Worm (Caenorhabditis elegans) whole organism, L1 larva: Measurements from ENCODE around the gene frpr-17.

Source experiments
- C04F5.9 ChIP-seq: sonication (generic microtip); optimal IDR thresholded peaks from 2 replicates; lab custom pipeline; 2016; ENCODE audit warnings: missing genetic modification characterization, missing compliant biosample characterization
- C16A3.4 ChIP-seq: fragments of 150-350 bp; optimal IDR thresholded peaks from 2 replicates; lab custom pipeline; 2014; ENCODE audit warnings: missing biosample characterization, missing genetic modification characterization
- F16B12.6 ChIP-seq: fragments of 150-350 bp; optimal IDR thresholded peaks from 2 replicates; lab custom pipeline; 2014; ENCODE audit warnings: missing biosample characterization, missing genetic modification characterization
- Y116A8C.19 ChIP-seq: sonication (generic microtip); optimal IDR thresholded peaks from 2 replicates; lab custom pipeline; 2016; ENCODE audit warnings: missing compliant biosample characterization, missing genetic modification characterization, borderline replicate concordance
- alr-1 ChIP-seq: fragments of 200-800 bp; sonication (Bioruptor generic); optimal IDR thresholded peaks from 2 replicates; lab custom pipeline; 2018; ENCODE audit warnings: borderline replicate concordance, mild to moderate bottlenecking, missing genetic modification characterization, missing compliant biosample characterization
- ceh-82 ChIP-seq, 3 experiments: fragments of 150-350 bp in 1 of 3; sonication (generic microtip) in 2 of 3; optimal IDR thresholded peaks; 2 replicates each; lab custom pipeline; 2014 to 2017; ENCODE audit warnings: missing biosample characterization in 3 of 3, missing genetic modification characterization in 3 of 3
- ces-1 ChIP-seq: fragments of 150-350 bp; optimal IDR thresholded peaks from 2 replicates; lab custom pipeline; 2014; ENCODE audit warnings: missing biosample characterization, missing genetic modification reagents, missing genetic modification characterization
- dpl-1 ChIP-seq, 3 experiments: fragments of 150-350 bp in 2 of 3; sonication (generic microtip) in 1 of 3; optimal IDR thresholded peaks; 2 replicates each; lab custom pipeline; 2014 to 2017; ENCODE audit warnings: missing biosample characterization in 3 of 3, missing genetic modification characterization in 3 of 3, missing genetic modification reagents in 3 of 3
- dsc-1 ChIP-seq: sonication (generic microtip); optimal IDR thresholded peaks from 2 replicates; lab custom pipeline; 2016; ENCODE audit warnings: mild to moderate bottlenecking, missing genetic modification characterization, missing compliant biosample characterization
- efl-1 ChIP-seq, 4 experiments: fragments of 150-350 bp; optimal IDR thresholded peaks in 3 of 4; peaks in 1 of 4; 1 replicate in 1 of 4; 2 replicates in 3 of 4; lab custom pipeline; 2014; ENCODE audit warnings: missing biosample characterization in 2 of 4, missing genetic modification characterization in 2 of 4, missing genetic modification reagents in 2 of 4
- efl-3 ChIP-seq: fragments of 200-800 bp; sonication (Bioruptor generic); optimal IDR thresholded peaks from 2 replicates; lab custom pipeline; 2018; ENCODE audit warnings: mild to moderate bottlenecking, missing genetic modification characterization, missing compliant biosample characterization
- egl-13 ChIP-seq: sonication (generic microtip); optimal IDR thresholded peaks from 2 replicates; lab custom pipeline; 2016; ENCODE audit warnings: missing genotype, missing genetic modification reagents, missing genetic modification characterization, missing compliant biosample characterization
- elt-2 ChIP-seq: sonication (generic microtip); optimal IDR thresholded peaks from 2 replicates; lab custom pipeline; 2016; ENCODE audit warnings: missing genetic modification characterization, mild to moderate bottlenecking, inconsistent platforms, missing compliant biosample characterization, missing genetic modification reagents
- ets-5 ChIP-seq: fragments of 200-800 bp; sonication (Bioruptor generic); IDR thresholded peaks from 2 replicates; pipeline ENCODE4 v1.3.6; 2022; ENCODE audit warnings: missing genetic modification characterization, missing compliant biosample characterization
- fkh-4 ChIP-seq: sonication (generic microtip); optimal IDR thresholded peaks from 2 replicates; lab custom pipeline; 2016; ENCODE audit warnings: missing compliant biosample characterization, missing genetic modification characterization, borderline replicate concordance
- fkh-8 ChIP-seq: sonication (generic microtip); optimal IDR thresholded peaks from 2 replicates; lab custom pipeline; 2016; ENCODE audit warnings: mild to moderate bottlenecking, missing genetic modification characterization, missing compliant biosample characterization
- fos-1 ChIP-seq: fragments of 150-350 bp; optimal IDR thresholded peaks from 2 replicates; lab custom pipeline; 2014; ENCODE audit warnings: missing biosample characterization, missing genetic modification characterization
- hlh-17 ChIP-seq: fragments of 200-800 bp; sonication (Bioruptor generic); optimal IDR thresholded peaks from 2 replicates; lab custom pipeline; 2018; ENCODE audit warnings: missing genetic modification characterization, mild to moderate bottlenecking, missing compliant biosample characterization, moderate library complexity, borderline replicate concordance
- hlh-4 ChIP-seq: sonication (generic microtip); optimal IDR thresholded peaks from 2 replicates; lab custom pipeline; 2016; ENCODE audit warnings: mild to moderate bottlenecking, missing genetic modification characterization, missing compliant biosample characterization
- hpl-2 ChIP-seq: fragments of 150-350 bp; optimal IDR thresholded peaks from 2 replicates; lab custom pipeline; 2014; ENCODE audit warnings: missing biosample characterization, missing genetic modification reagents, missing genetic modification characterization
- jun-1 ChIP-seq: fragments of 150-350 bp; optimal IDR thresholded peaks from 2 replicates; lab custom pipeline; 2014; ENCODE audit warnings: missing biosample characterization, missing genetic modification reagents, missing genetic modification characterization
- lin-14 ChIP-seq: fragments of 200-800 bp; sonication (Bioruptor generic); optimal IDR thresholded peaks from 2 replicates; lab custom pipeline; 2018; ENCODE audit warnings: mild to moderate bottlenecking, missing genetic modification characterization, moderate library complexity, missing compliant biosample characterization
- lin-15B ChIP-seq: fragments of 150-350 bp; sonication (generic microtip); optimal IDR thresholded peaks from 3 replicates; lab custom pipeline; 2014; ENCODE audit warnings: missing biosample characterization, missing genetic modification characterization
- lir-3 ChIP-seq: sonication (generic microtip); optimal IDR thresholded peaks from 2 replicates; lab custom pipeline; 2016; ENCODE audit warnings: mild to moderate bottlenecking, missing genetic modification characterization, moderate library complexity, missing compliant biosample characterization; ENCODE audit not compliant: poor library complexity
- mdl-1 ChIP-seq, 2 experiments: fragments of 150-350 bp; optimal IDR thresholded peaks; 2 replicates each; lab custom pipeline; 2014 to 2017; ENCODE audit warnings: missing biosample characterization in 2 of 2, missing genetic modification characterization in 2 of 2, inconsistent platforms in 1 of 2
- mef-2 ChIP-seq: fragments of 150-350 bp; optimal IDR thresholded peaks from 2 replicates; lab custom pipeline; 2014; ENCODE audit warnings: missing biosample characterization, missing genetic modification characterization
- nhr-11 ChIP-seq: fragments of 150-350 bp; optimal IDR thresholded peaks from 2 replicates; lab custom pipeline; 2014; ENCODE audit warnings: missing biosample characterization, missing genetic modification characterization
- nhr-12 ChIP-seq: sonication (generic microtip); optimal IDR thresholded peaks from 2 replicates; lab custom pipeline; 2017; ENCODE audit warnings: missing biosample characterization, missing genetic modification characterization
- nhr-19 ChIP-seq: fragments of 200-800 bp; sonication (Bioruptor generic); conservative IDR thresholded peaks from 2 replicates; pipeline ENCODE4 v1.3.6; 2022; ENCODE audit warnings: missing genetic modification characterization, missing compliant biosample characterization
- nhr-20 ChIP-seq: sonication (generic microtip); optimal IDR thresholded peaks from 2 replicates; lab custom pipeline; 2016; ENCODE audit warnings: mild to moderate bottlenecking, missing genetic modification characterization, missing compliant biosample characterization
- nhr-237 ChIP-seq: fragments of 150-350 bp; optimal IDR thresholded peaks from 2 replicates; lab custom pipeline; 2014; ENCODE audit warnings: missing biosample characterization, missing genetic modification characterization
- nhr-28 ChIP-seq: fragments of 150-350 bp; optimal IDR thresholded peaks from 2 replicates; lab custom pipeline; 2014; ENCODE audit warnings: missing biosample characterization, missing genetic modification characterization
- nhr-47 ChIP-seq: sonication (generic microtip); optimal IDR thresholded peaks from 2 replicates; lab custom pipeline; 2016; ENCODE audit warnings: mild to moderate bottlenecking, missing genetic modification characterization, moderate library complexity, missing compliant biosample characterization
- nhr-77 ChIP-seq: fragments of 150-350 bp; optimal IDR thresholded peaks from 2 replicates; lab custom pipeline; 2014; ENCODE audit warnings: missing biosample characterization, missing genetic modification characterization
- nhr-90 ChIP-seq: sonication (generic microtip); optimal IDR thresholded peaks from 2 replicates; lab custom pipeline; 2016; ENCODE audit warnings: mild to moderate bottlenecking, missing genetic modification characterization, missing compliant biosample characterization; ENCODE audit not compliant: poor library complexity
- pax-3 ChIP-seq: fragments of 200-800 bp; sonication (Bioruptor generic); optimal IDR thresholded peaks from 2 replicates; lab custom pipeline; 2018; ENCODE audit warnings: mild to moderate bottlenecking, missing genetic modification characterization, moderate library complexity, missing compliant biosample characterization
- sox-4 ChIP-seq: sonication (generic microtip); optimal IDR thresholded peaks from 2 replicates; lab custom pipeline; 2016; ENCODE audit warnings: missing genetic modification characterization, missing compliant biosample characterization
- sup-37 ChIP-seq: fragments of 200-800 bp; sonication (Bioruptor generic); optimal IDR thresholded peaks from 2 replicates; lab custom pipeline; 2018; ENCODE audit warnings: mild to moderate bottlenecking, missing genetic modification characterization, missing compliant biosample characterization
- swsn-7 ChIP-seq: sonication (generic microtip); optimal IDR thresholded peaks from 2 replicates; lab custom pipeline; 2016; ENCODE audit warnings: missing genetic modification characterization, missing compliant biosample characterization
- tlp-1 ChIP-seq: fragments of 150-350 bp; optimal IDR thresholded peaks from 2 replicates; lab custom pipeline; 2014; ENCODE audit warnings: missing biosample characterization, missing genetic modification characterization
- unc-30 ChIP-seq: sonication (generic microtip); optimal IDR thresholded peaks from 2 replicates; lab custom pipeline; 2017; ENCODE audit warnings: missing biosample characterization, missing genetic modification characterization
- vab-15 ChIP-seq: sonication (generic microtip); optimal IDR thresholded peaks from 2 replicates; lab custom pipeline; 2017; ENCODE audit warnings: missing genotype, mild to moderate bottlenecking, missing genetic modification characterization, missing compliant biosample characterization
- zip-4 ChIP-seq: fragments of 200-800 bp; sonication (Bioruptor generic); optimal IDR thresholded peaks from 2 replicates; lab custom pipeline; 2018; ENCODE audit warnings: mild to moderate bottlenecking, missing genetic modification characterization, moderate library complexity, missing compliant biosample characterization
- ztf-4 ChIP-seq: fragments of 150-350 bp; optimal IDR thresholded peaks from 2 replicates; lab custom pipeline; 2014; ENCODE audit warnings: missing biosample characterization, missing genetic modification characterization

The frpr-17 gene

DNA sequence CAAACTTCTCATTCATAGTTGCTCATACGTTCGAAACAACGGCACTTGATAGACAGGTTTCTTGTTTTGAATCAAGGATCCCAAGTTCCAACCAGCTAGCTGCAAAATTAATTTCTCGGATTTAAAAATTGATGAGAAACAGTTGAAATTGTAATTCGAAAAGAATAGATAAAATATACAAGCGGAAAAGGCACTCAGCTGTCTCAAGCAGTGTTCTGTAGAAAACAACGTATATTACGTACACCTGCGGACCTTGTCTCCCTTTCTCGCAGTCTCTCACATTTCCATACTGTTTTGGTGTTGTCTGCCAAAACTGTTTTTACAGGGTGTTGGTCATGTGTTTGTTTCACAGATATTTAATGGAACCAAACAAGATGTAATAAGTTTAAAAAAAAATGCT lies 9.7 kb downstream of the frpr-17 start, which contains the start of gene F23D12.10:
Gene F23D12.10, minus strand, starts transcription at position 101 of the 400 bp plus-strand sequence.
- no peak for TF ChIP-seq vab-15 (tag; lab: Kevin White, UChicago)
- TF ChIP-seq fos-1 (tag; lab: Kevin White, UChicago): no peak
- TF ChIP-seq efl-3 (GFP tag; lab: Kevin White, UChicago): no peak
- no peak for TF ChIP-seq zip-4 (GFP tag; lab: Kevin White, UChicago)
- no peak for TF ChIP-seq efl-1 (optimal IDR thresholded peaks at IDR 0.05; lab: Kevin White, UChicago)
- TF ChIP-seq efl-1 (GFP tag; optimal IDR thresholded peaks at IDR 0.05 in 1 of 2; lab: Kevin White, UChicago): no peak
- TF ChIP-seq lin-14 (GFP tag; lab: Kevin White, UChicago): no peak
- TF ChIP-seq jun-1 (tag; lab: Kevin White, UChicago): no peak
- no peak for TF ChIP-seq ets-5
- no peak for TF ChIP-seq hpl-2 (GFP tag; lab: Kevin White, UChicago)
- TF ChIP-seq nhr-20 (tag; lab: Kevin White, UChicago): no peak
- TF ChIP-seq Y116A8C.19 (tag; lab: Kevin White, UChicago): no peak
- no peak for TF ChIP-seq fkh-4 (tag; lab: Kevin White, UChicago)
- TF ChIP-seq egl-13: no peak
- TF ChIP-seq nhr-19 (GFP tag; lab: Robert Waterston, UW): no peak
- TF ChIP-seq dpl-1 (GFP tag; optimal IDR thresholded peaks at IDR 0.05; lab: Kevin White, UChicago): no peak
- TF ChIP-seq nhr-77 (tag; lab: Kevin White, UChicago): no peak
- no peak for TF ChIP-seq nhr-11 (tag; lab: Kevin White, UChicago)
- no peak for TF ChIP-seq pax-3 (tag; lab: Kevin White, UChicago)
- TF ChIP-seq, all 84 proteins: peak for 0

DNA sequence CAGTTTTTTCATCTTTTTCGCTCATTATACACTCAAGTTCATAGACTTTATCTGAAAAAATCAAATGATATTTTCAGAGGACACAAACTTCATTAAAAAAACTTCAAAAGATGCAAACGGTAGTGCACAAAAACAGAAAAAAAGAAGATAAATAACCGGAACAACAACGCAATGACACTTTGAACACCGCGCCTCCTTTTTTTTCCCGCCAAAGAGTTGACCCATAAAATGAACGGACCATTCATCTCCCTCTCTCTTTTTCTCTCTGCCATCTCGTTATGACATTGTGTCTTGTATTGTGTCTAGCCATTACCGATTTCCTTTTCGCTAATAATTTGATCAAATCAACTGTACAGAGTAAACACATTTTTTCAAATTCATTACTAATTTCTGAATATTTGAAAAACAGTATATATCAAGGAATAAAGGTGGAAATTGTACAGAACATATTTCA lies 15.6 kb downstream of the frpr-17 start, which contains the start of gene F23D12.2:
Gene F23D12.2, minus strand, starts transcription at position 51 of the 454 bp plus-strand sequence.
- TF ChIP-seq alr-1 (tag; lab: Kevin White, UChicago) (no peak), nhr-237 (no peak), nhr-28 (tag; lab: Kevin White, UChicago) (no peak), ceh-82 (tag; optimal IDR thresholded peaks at IDR 0.05; lab: Kevin White, UChicago) (no peak), pax-3 (tag; lab: Kevin White, UChicago) (no peak), hlh-17 (GFP tag; lab: Kevin White, UChicago) (no peak), ces-1 (GFP tag; lab: Kevin White, UChicago) (no peak), F16B12.6 (no peak)
- TF ChIP-seq, all 84 proteins: peak for 0

DNA sequence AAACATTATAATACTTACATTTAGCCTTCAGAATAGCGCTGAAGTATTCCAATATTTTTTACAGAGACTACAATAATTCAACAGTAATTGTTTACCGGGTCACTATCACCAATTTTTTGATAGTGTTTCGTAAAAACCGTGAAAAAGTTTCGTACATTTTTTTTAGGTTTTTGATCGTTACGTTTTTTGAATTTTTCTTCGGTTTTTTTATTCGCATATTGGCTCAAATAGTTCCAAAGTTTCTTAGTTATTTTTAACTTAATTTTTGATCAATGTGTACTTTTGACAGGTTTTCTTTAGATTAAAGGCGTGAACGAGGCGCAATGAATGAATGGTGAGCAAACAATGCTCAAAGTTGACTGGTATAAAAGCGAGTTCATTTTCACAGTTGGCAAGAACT lies 17.2 kb downstream of the frpr-17 start, which contains the start of gene fipr-3:
Gene fipr-3, plus strand, starts transcription at position 301 of the 400 bp plus-strand sequence.
- no peak for TF ChIP-seq hlh-17 (GFP tag; lab: Kevin White, UChicago)
- no peak for TF ChIP-seq elt-2 (tag; lab: Kevin White, UChicago)
- TF ChIP-seq sup-37 (GFP tag; lab: Kevin White, UChicago): no peak
- TF ChIP-seq pax-3 (tag; lab: Kevin White, UChicago): no peak
- no peak for TF ChIP-seq C04F5.9 (tag; lab: Kevin White, UChicago)
- TF ChIP-seq nhr-19 (GFP tag; lab: Robert Waterston, UW): no peak
- no peak for TF ChIP-seq dpl-1 (GFP tag; optimal IDR thresholded peaks at IDR 0.05; lab: Kevin White, UChicago)
- TF ChIP-seq nhr-12 (tag; lab: Kevin White, UChicago): no peak
- no peak for TF ChIP-seq lin-14 (GFP tag; lab: Kevin White, UChicago)
- TF ChIP-seq sox-4 (tag; lab: Kevin White, UChicago): no peak
- no peak for TF ChIP-seq C16A3.4 (tag; lab: Kevin White, UChicago)
- no peak for TF ChIP-seq dsc-1
- TF ChIP-seq swsn-7: no peak
- TF ChIP-seq mef-2 (tag; lab: Kevin White, UChicago): no peak

DNA sequence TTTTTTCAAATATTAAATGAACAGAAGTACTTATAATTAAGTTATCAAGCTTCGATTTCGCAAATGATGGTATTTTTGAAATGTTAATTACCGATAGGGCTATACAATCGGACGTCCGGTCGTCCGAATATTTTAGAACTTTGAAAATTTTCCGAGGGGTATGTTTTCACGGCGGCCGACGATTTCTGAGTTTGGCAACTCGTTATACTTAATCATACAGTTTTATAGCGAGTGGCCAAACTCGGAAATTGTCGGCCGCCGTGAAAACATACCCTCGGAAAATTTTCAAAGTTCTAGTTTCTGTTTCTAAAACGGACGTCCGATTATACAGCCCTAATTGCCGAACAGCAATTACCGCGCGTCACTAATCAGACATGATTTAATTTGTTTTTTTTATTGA lies 18.3 kb downstream of the frpr-17 start:
- TF ChIP-seq unc-30 (tag; lab: Kevin White, UChicago) (no peak), ceh-82 (tag; optimal IDR thresholded peaks at IDR 0.05; lab: Kevin White, UChicago) (no peak), efl-1 (optimal IDR thresholded peaks at IDR 0.05; lab: Kevin White, UChicago) (no peak), efl-1 (GFP tag; optimal IDR thresholded peaks at IDR 0.05 in 1 of 2; lab: Kevin White, UChicago) (no peak), hlh-4 (no peak), tlp-1 (tag; lab: Kevin White, UChicago) (no peak), lin-15B (tag; lab: Kevin White, UChicago) (no peak), F16B12.6 (no peak), nhr-90 (tag; lab: Kevin White, UChicago) (no peak), nhr-77 (tag; lab: Kevin White, UChicago) (no peak), lir-3 (tag; lab: Kevin White, UChicago) (no peak), fkh-8 (tag; lab: Kevin White, UChicago) (no peak), zip-4 (GFP tag; lab: Kevin White, UChicago) (no peak), ztf-4 (no peak), nhr-47 (tag; lab: Kevin White, UChicago) (no peak), Y116A8C.19 (tag; lab: Kevin White, UChicago) (no peak), mdl-1 (tag; optimal IDR thresholded peaks at IDR 0.05; lab: Kevin White, UChicago) (no peak)
